Worm (Caenorhabditis elegans) whole organism, late embryonic: ENCODE results near the gene str-230.

ENCODE experiments used
- ceh-48 ChIP-seq: sonication (generic microtip); optimal IDR thresholded peaks from 2 replicates; lab custom pipeline; 2016; ENCODE audit warnings: missing genetic modification characterization, inconsistent platforms, missing compliant biosample characterization
- elt-2 ChIP-seq: sonication (generic microtip); optimal IDR thresholded peaks from 2 replicates; lab custom pipeline; 2016; ENCODE audit warnings: missing genetic modification reagents, missing genetic modification characterization, missing compliant biosample characterization
- fkh-10 ChIP-seq: fragments of 150-350 bp; optimal IDR thresholded peaks from 2 replicates; lab custom pipeline; 2014; ENCODE audit warnings: missing biosample characterization, missing genetic modification reagents, missing genetic modification characterization
- pha-4 ChIP-seq: fragments of 150-350 bp; optimal IDR thresholded peaks from 2 replicates; lab custom pipeline; 2018; ENCODE audit warnings: missing biosample characterization, missing genetic modification reagents, missing genetic modification characterization
- pqm-1 ChIP-seq: sonication (generic microtip); optimal IDR thresholded peaks from 2 replicates; lab custom pipeline; 2016; ENCODE audit warnings: missing genetic modification characterization, missing compliant biosample characterization

ce11 chrV:14210743-14211142, at the start of gene str-230:
- TF ChIP-seq ceh-48 (tag; lab: Kevin White, UChicago) (no peak), fkh-10 (GFP tag; lab: Kevin White, UChicago) (no peak), pha-4 (tag; lab: Kevin White, UChicago) (no peak), elt-2 (tag; lab: Kevin White, UChicago) (no peak), pqm-1 (tag; lab: Kevin White, UChicago) (no peak)
